Worm (Caenorhabditis elegans): ENCODE results near the gene R53.8.

ce11 chrII:9986635-9987575 is 10.4 kb downstream of the R53.8 start:
- no peak for TF ChIP-seq him-1 (tag; optimal IDR thresholded peaks at IDR 0.05)
- TF ChIP-seq dao-5 (tag; optimal IDR thresholded peaks at IDR 0.05) = no peak
